Fruit fly (Drosophila melanogaster): Measurements from ENCODE around the gene Hsp60A.

The Hsp60A gene

DNA sequence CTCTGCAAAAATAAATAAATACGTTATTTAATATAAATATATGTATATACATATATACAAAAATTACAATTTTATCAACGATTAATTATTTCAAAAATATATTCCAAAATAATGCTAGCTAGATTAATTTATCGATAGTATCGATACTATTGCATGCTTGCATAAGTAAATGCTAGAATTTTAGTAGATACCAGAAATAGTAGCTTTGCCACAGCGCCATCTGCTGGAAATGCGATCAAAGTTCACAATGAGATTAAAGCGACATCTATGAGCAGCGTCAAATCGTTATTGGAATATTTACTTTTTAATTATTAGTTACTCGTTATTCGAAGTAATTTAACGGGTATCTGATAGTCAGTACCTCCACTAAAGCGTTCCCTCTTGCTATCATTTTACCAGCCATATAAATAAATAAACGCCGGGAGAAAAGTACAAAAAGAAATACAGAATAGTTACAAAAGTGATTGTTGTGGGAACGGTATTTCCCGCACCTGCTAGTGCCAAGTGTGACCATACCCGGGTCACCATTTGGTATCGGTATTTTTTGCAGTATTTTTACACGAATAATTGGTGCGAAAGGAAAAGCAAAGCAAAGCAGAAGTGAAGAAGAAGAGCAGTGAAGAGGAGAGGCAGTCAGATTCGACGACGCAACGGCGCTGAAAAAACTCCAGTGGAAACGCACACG lies 45.7 kb downstream of the Hsp60A start, which contains the start of the genes rtv and Dlic (continued):
- TF ChIP-seq CG31441 (GFP tag; IDR thresholded peaks at IDR 0.05) (peak; percentile 63; the same call in 1 of the 2 replicates), Meics (GFP tag; optimal IDR thresholded peaks at IDR 0.05) (peak; percentile 7), dpn (GFP tag; optimal IDR thresholded peaks at IDR 0.05) (peak; percentile 8 to 30), sens (GFP tag) (peak; percentile 30), Antp (GFP tag; optimal IDR thresholded peaks at IDR 0.05) (peak; percentile 41), gfzf (GFP tag; optimal IDR thresholded peaks at IDR 0.05) (peak; percentile 72), fd3F (GFP tag; optimal IDR thresholded peaks at IDR 0.05) (no peak), ewg (GFP tag; optimal IDR thresholded peaks at IDR 0.05) (no peak), cwo (GFP tag; optimal IDR thresholded peaks at IDR 0.05) (no peak), shn (GFP tag; optimal IDR thresholded peaks at IDR 0.05) (peak; percentile 2), CG15696 (tag; optimal IDR thresholded peaks at IDR 0.05) (peak; percentile 21), mam (GFP tag; optimal IDR thresholded peaks at IDR 0.05) (peak; percentile 33), CG9797 (GFP tag; optimal IDR thresholded peaks at IDR 0.05) (peak; percentile 86), CG5180 (GFP tag; optimal IDR thresholded peaks at IDR 0.05) (no peak), otp (GFP tag; IDR thresholded peaks at IDR 0.05) (0 out of 3 replicates have a peak, but pooled peaks have one; percentile 13), CG18262 (tag; optimal IDR thresholded peaks at IDR 0.05) (peak; percentile 24), CG14667 (GFP tag; IDR thresholded peaks at IDR 0.05) (no peak), dmrt99B (tag; optimal IDR thresholded peaks at IDR 0.05) (no peak), CG13424 (tag; optimal IDR thresholded peaks at IDR 0.05) (peak; percentile 1), CG1832 (GFP tag; optimal IDR thresholded peaks at IDR 0.05) (no peak), Mes4 (GFP tag; optimal IDR thresholded peaks at IDR 0.05) (peak; percentile 29), CG2116 (GFP tag; optimal IDR thresholded peaks at IDR 0.05) (peak; percentile 67), unpg (GFP tag; optimal IDR thresholded peaks at IDR 0.05) (peak; percentile 1), chn (GFP tag; optimal IDR thresholded peaks at IDR 0.05) (peak; percentile 1), Sox102F (GFP tag; optimal IDR thresholded peaks at IDR 0.05) (peak; percentile 32), grau (tag; optimal IDR thresholded peaks at IDR 0.05) (peak; percentile 21), nerfin-1 (tag; optimal IDR thresholded peaks at IDR 0.05) (peak; percentile 74), prd (optimal IDR thresholded peaks at IDR 0.05) (no peak), prd (GFP tag; IDR thresholded peaks at IDR 0.05) (0 out of 3 replicates have a peak, but pooled peaks have one; percentile 16), lov (optimal IDR thresholded peaks at IDR 0.05) (no peak), lov (GFP tag; IDR thresholded peaks at IDR 0.05) (no peak), CG10979 (tag; optimal IDR thresholded peaks at IDR 0.05) (no peak), Pdp1 (GFP tag; optimal IDR thresholded peaks at IDR 0.05) (peak; percentile 13 to 95), Scr (GFP tag; IDR thresholded peaks at IDR 0.05; ENCODE audit: partially characterized antibody) (peak; percentile 81), CG30020 (tag; optimal IDR thresholded peaks at IDR 0.05) (peak; percentile 56), Ets65A (GFP tag) (peak; percentile 85), cad (GFP tag; optimal IDR thresholded peaks at IDR 0.05) (no peak), CG12155 (GFP tag; optimal IDR thresholded peaks at IDR 0.05) (peak; percentile 91), CG11696 (GFP tag; IDR thresholded peaks at IDR 0.05) (no peak), nmo (GFP tag; optimal IDR thresholded peaks at IDR 0.05) (peak; percentile 60), pita (GFP tag; optimal IDR thresholded peaks at IDR 0.05) (peak; percentile 8), grn (GFP tag; optimal IDR thresholded peaks at IDR 0.05) (no peak), NFAT (GFP tag; IDR thresholded peaks at IDR 0.05) (peak; percentile 43; the same call in 1 of the 2 replicates), CG2678 (tag; optimal IDR thresholded peaks at IDR 0.05) (peak; percentile 3), CG1024 (GFP tag; IDR thresholded peaks at IDR 0.05) (no peak), CG3726 (GFP tag; IDR thresholded peaks at IDR 0.05) (no peak), ind (GFP tag; optimal IDR thresholded peaks at IDR 0.05) (peak; percentile 25), sna (GFP tag; IDR thresholded peaks at IDR 0.05; ENCODE audit: partially characterized antibody) (peak; percentile 73; the same call in 1 of the 2 replicates), pzg (GFP tag; optimal IDR thresholded peaks at IDR 0.05) (peak; percentile 63)
